Worm (Caenorhabditis elegans): ENCODE data around the gene stg-1.
A peak's percentile ranks its signal among the peaks of the same experiment; 100 is the strongest.

Gene stg-1

DNA sequence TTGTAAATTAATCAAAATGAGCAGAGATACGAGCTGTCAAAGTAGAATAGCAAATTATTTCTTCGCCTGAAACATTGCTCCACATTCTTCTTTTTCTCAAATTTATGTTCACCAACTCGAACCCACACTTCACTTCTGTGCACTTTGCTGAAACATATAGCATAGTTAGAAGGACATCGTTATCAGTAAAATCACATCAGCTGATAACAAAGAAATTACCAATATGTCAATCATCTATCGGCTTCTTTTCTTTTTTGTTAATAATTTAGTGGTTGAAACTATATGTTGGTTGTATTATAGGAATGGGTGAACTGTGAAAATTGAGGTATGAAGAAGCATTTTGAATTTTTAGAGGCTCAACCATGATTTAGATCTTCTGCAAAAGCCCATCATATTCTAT lies 34.8 kb upstream of the stg-1 start:
- no peak for TF ChIP-seq ttx-3 (tag; optimal IDR thresholded peaks at IDR 0.05)
- TF ChIP-seq elt-2 (tag; optimal IDR thresholded peaks at IDR 0.05) = peak; percentile 74

DNA sequence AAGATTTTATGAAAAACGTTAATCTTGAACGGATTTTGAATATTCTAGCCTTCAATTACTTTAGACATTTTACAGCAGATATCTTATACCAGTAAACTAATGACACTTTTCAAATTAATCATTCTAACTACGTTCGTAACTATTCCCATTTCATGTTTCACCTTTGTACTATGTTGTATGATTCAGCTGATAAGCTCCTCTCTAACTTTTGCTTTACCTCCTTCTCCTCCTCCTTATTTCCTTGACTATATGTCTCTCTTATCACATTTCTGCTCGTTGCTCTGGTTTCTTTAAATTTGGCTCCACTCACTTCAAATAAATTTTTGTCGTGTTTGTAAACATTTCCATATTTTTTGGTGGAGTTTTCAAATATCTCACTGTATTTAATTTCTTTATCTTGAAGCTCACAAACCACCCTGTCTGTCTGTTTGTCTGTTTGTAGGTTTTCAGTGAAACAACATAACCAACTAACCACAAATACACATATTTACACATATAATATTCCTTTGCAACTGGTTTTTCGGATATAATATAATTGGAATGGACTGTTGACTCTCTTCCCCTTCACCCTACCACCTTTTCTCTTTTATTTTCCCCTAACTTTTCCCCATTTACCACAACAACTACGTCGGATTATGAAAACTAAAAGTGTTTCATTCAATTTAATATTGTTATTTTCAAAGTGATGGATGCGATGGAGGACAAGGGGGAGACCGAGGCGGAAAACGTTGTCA lies 33.9 kb upstream of the stg-1 start, which contains the start of gene lact-2:
Gene lact-2, plus strand, starts transcription at position 684 of the 734 bp plus-strand sequence.
- no peak for TF ChIP-seq tbx-2 (tag; optimal IDR thresholded peaks at IDR 0.05)

DNA sequence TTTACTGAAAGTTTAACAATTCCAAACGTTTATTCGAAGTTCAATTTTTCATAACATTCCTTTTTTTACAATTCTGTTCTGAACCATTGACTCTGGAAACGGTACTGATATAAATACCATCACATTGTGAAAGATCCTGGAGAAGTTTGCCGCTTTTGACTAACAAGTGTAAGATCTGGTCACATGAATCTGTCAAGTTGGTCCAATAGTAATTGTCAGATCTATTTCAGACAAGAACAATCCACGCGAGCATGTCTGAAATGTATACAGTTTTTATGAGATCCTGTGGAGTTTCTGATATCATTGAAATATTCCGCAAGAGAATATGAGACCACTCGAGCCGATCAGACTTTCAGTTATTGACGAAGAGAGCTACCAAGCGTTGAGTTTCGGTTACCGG lies 32.7 kb upstream of the stg-1 start:
- TF ChIP-seq ceh-18 (tag; optimal IDR thresholded peaks at IDR 0.05) (no peak), sox-4 (tag; optimal IDR thresholded peaks at IDR 0.05) (no peak), madf-2 (tag; optimal IDR thresholded peaks at IDR 0.05) (no peak), pax-1 (tag; optimal IDR thresholded peaks at IDR 0.05) (no peak), ceh-14 (tag; optimal IDR thresholded peaks at IDR 0.05) (no peak), ceh-2 (tag; optimal IDR thresholded peaks at IDR 0.05) (no peak), unc-42 (tag; optimal IDR thresholded peaks at IDR 0.05) (no peak), hlh-8 (tag; optimal IDR thresholded peaks at IDR 0.05) (no peak)

DNA sequence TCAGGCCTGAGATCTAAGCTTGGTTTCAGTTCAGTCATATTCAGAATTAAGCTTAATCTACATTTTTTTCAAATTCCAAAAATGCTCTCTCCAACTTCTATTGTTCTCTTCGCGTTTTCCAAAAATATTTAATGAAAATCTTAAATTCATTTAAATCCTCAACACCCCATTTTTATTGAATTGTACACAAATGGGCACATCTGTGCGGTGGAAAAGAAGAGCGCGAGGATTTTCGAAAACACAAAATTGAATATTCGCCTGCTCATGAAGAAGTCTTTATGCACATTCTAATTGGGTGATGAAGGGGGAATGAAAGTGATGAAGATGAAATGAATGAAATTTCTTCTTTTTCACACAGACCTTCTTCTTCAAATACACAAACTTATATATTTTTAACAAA lies 24.0 kb upstream of the stg-1 start:
- TF ChIP-seq eyg-1 (tag; optimal IDR thresholded peaks at IDR 0.05) (no peak), ahr-1 (tag; optimal IDR thresholded peaks at IDR 0.05) (no peak), ceh-14 (tag; optimal IDR thresholded peaks at IDR 0.05) (no peak), unc-42 (tag; optimal IDR thresholded peaks at IDR 0.05) (peak; percentile 79), ceh-22 (tag; optimal IDR thresholded peaks at IDR 0.05) (no peak), pag-3 (tag; optimal IDR thresholded peaks at IDR 0.05; ENCODE audit: borderline replicate concordance) (no peak)

DNA sequence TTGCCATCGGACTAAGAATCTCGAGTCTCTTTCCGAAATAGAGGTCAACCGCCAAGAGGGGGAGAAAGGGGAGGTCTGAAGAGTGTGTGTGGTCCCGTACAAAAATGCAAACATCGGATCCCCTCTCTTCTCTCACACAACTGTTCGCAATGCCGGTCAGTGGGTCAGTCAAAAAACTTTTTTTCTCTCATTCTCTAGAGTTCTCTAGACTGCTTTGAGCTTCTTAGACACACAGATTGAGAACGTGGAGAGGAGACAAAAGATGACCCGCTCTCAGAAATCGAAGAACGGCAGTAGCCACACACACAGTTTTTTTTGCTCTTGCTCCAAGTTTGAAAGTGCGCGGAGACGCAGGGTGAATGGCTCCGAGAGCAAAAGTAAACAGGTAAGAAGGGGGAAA lies 15.3 kb upstream of the stg-1 start:
- no peak for TF ChIP-seq nhr-232 (tag; optimal IDR thresholded peaks at IDR 0.05)
- peak; percentile 4 for TF ChIP-seq ref-2 (tag; optimal IDR thresholded peaks at IDR 0.05)
- TF ChIP-seq tbx-2 (tag; optimal IDR thresholded peaks at IDR 0.05) = peak; percentile 36
- TF ChIP-seq pha-4 (tag; optimal IDR thresholded peaks at IDR 0.05) = no peak
- TF ChIP-seq ceh-48 (tag; optimal IDR thresholded peaks at IDR 0.05) = no peak
- TF ChIP-seq fax-1 (tag; optimal IDR thresholded peaks at IDR 0.05) = no peak
- peak; percentile 9 for TF ChIP-seq elt-2 (tag; optimal IDR thresholded peaks at IDR 0.05)

DNA sequence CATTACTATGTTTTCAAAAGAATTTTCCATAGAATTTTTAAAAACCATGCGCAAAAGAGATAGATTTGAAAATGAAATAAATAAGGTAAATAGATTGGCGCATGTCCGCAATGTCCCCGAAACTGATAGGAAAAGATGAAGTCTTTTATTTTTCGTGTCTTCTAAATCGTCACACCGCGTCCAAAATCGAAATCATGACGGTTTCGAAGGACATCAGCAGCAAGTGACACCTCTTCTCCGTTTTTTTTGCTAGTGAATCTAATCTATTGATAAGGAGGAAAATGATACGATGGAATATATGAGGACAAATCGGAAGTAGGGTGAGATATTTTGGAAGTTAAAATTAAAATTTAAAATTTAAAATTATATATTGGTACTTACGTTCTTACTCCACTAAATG lies 13.5 kb upstream of the stg-1 start:
- TF ChIP-seq fkh-10 (GFP tag; optimal IDR thresholded peaks at IDR 0.05) (no peak), dmd-4 (tag; optimal IDR thresholded peaks at IDR 0.05; ENCODE audit: borderline replicate concordance) (no peak), unc-86 (tag; optimal IDR thresholded peaks at IDR 0.05) (no peak), odd-2 (tag; optimal IDR thresholded peaks at IDR 0.05) (no peak), mec-3 (tag; optimal IDR thresholded peaks at IDR 0.05; ENCODE audit: borderline replicate concordance) (no peak), rnt-1 (tag; optimal IDR thresholded peaks at IDR 0.05) (no peak), nfya-1 (tag; optimal IDR thresholded peaks at IDR 0.05) (no peak), hlh-8 (tag; optimal IDR thresholded peaks at IDR 0.05) (no peak), ttx-3 (tag; optimal IDR thresholded peaks at IDR 0.05) (no peak), nhr-11 (tag; optimal IDR thresholded peaks at IDR 0.05) (no peak), F13H6.1 (tag; optimal IDR thresholded peaks at IDR 0.05) (no peak), ceh-19 (GFP tag; optimal IDR thresholded peaks at IDR 0.05) (no peak), lin-11 (tag; optimal IDR thresholded peaks at IDR 0.05) (no peak), ceh-30 (tag; optimal IDR thresholded peaks at IDR 0.05) (no peak), C38D4.7 (GFP tag; optimal IDR thresholded peaks at IDR 0.05) (no peak), elt-4 (tag; optimal IDR thresholded peaks at IDR 0.05) (no peak), pha-4 (tag; optimal IDR thresholded peaks at IDR 0.05) (no peak), ztf-16 (tag; optimal IDR thresholded peaks at IDR 0.05) (no peak), ref-2 (tag; optimal IDR thresholded peaks at IDR 0.05) (no peak), ceh-24 (tag; optimal IDR thresholded peaks at IDR 0.05) (no peak)

Data from whole organism, late embryonic.